Fruit fly (Drosophila melanogaster) whole organism, embryonic: ENCODE data around the gene woc.

Experiments used
- CG10267 ChIP-seq: fragments of 200-800 bp; sonication (Bioruptor generic); optimal IDR thresholded peaks from 2 replicates; lab custom pipeline; 2018; ENCODE audit warnings: missing biosample characterization, mild to moderate bottlenecking, missing genetic modification characterization, moderate library complexity
- CG10321 ChIP-seq: fragments of 200-800 bp; sonication (Bioruptor generic); IDR thresholded peaks from 2 replicates; pipeline ENCODE4 v1.3.6; 2022; ENCODE audit warnings: missing biosample characterization, missing genetic modification characterization
- CG10462 ChIP-seq: fragments of 200-800 bp; sonication (Bioruptor generic); optimal IDR thresholded peaks from 2 replicates; lab custom pipeline; 2016; ENCODE audit warnings: missing biosample characterization, missing genetic modification characterization
- CG14667 ChIP-seq: fragments of 200-800 bp; sonication (Bioruptor generic); IDR thresholded peaks from 2 replicates; pipeline ENCODE4 v1.3.6; 2022; ENCODE audit warnings: missing biosample characterization, missing genetic modification characterization
- CG1529 ChIP-seq: fragments of 200-800 bp; sonication (Bioruptor generic); optimal IDR thresholded peaks from 3 replicates; lab custom pipeline; 2018; ENCODE audit warnings: missing biosample characterization, missing genetic modification characterization
- CG15601 ChIP-seq: fragments of 200-800 bp; sonication (Bioruptor generic); optimal IDR thresholded peaks from 3 replicates; lab custom pipeline; 2019; ENCODE audit warnings: missing biosample characterization, mild to moderate bottlenecking, missing genetic modification characterization, moderate library complexity
- CG17568 ChIP-seq: fragments of 200-800 bp; sonication (Bioruptor generic); optimal IDR thresholded peaks from 2 replicates; lab custom pipeline; 2018; ENCODE audit warnings: missing biosample characterization, mild to moderate bottlenecking, missing genetic modification characterization, moderate library complexity
- CG17912 ChIP-seq: fragments of 200-800 bp; sonication (Bioruptor generic); optimal IDR thresholded peaks from 2 replicates; lab custom pipeline; 2018; ENCODE audit warnings: missing biosample characterization, mild to moderate bottlenecking, missing genetic modification characterization
- CG30403 ChIP-seq: fragments of 200-800 bp; sonication (Bioruptor generic); optimal IDR thresholded peaks from 3 replicates; lab custom pipeline; 2016; ENCODE audit warnings: missing biosample characterization, missing genetic modification characterization
- CG3995 ChIP-seq: fragments of 200-800 bp; sonication (Bioruptor generic); optimal IDR thresholded peaks from 3 replicates; lab custom pipeline; 2016; ENCODE audit warnings: missing biosample characterization, missing genetic modification characterization
- CG4424 ChIP-seq: fragments of 200-800 bp; sonication (Bioruptor generic); optimal IDR thresholded peaks from 3 replicates; lab custom pipeline; 2016; ENCODE audit warnings: missing biosample characterization, missing genetic modification characterization
- CG6272 ChIP-seq: fragments of 200-800 bp; sonication (Bioruptor generic); IDR thresholded peaks from 2 replicates; pipeline ENCODE4 v1.3.6; 2022; ENCODE audit warnings: missing biosample characterization, missing genetic modification characterization
- CG6765 ChIP-seq: fragments of 200-800 bp; sonication (Bioruptor generic); optimal IDR thresholded peaks from 3 replicates; lab custom pipeline; 2017; ENCODE audit warnings: missing biosample characterization, mild to moderate bottlenecking, missing genetic modification characterization
- CG7556 ChIP-seq: fragments of 200-800 bp; sonication (Bioruptor generic); optimal IDR thresholded peaks from 2 replicates; lab custom pipeline; 2017; ENCODE audit warnings: missing biosample characterization, mild to moderate bottlenecking, missing genetic modification characterization
- CG9609 ChIP-seq: fragments of 200-800 bp; sonication (Bioruptor generic); optimal IDR thresholded peaks from 3 replicates; lab custom pipeline; 2016; ENCODE audit warnings: missing biosample characterization, missing genetic modification characterization
- CG9797 ChIP-seq: fragments of 200-800 bp; sonication (Bioruptor generic); optimal IDR thresholded peaks from 3 replicates; lab custom pipeline; 2018; ENCODE audit warnings: missing biosample characterization, mild to moderate bottlenecking, missing genetic modification characterization
- CrebB ChIP-seq: fragments of 200-800 bp; sonication (Bioruptor generic); optimal IDR thresholded peaks from 3 replicates; lab custom pipeline; 2018; ENCODE audit warnings: missing biosample characterization, mild to moderate bottlenecking, missing genetic modification characterization
- MBD-R2 ChIP-seq: fragments of 200-800 bp; sonication (Bioruptor generic); IDR thresholded peaks from 2 replicates; pipeline ENCODE4 v1.3.6; 2022; ENCODE audit warnings: missing biosample characterization, missing genetic modification characterization
- Nf-YA ChIP-seq: fragments of 200-800 bp; sonication (Bioruptor generic); IDR thresholded peaks from 2 replicates; pipeline ENCODE4 v1.3.6; 2022; ENCODE audit warnings: missing biosample characterization, missing genetic modification characterization
- NfI ChIP-seq: fragments of 200-800 bp; sonication (Bioruptor generic); optimal IDR thresholded peaks from 3 replicates; lab custom pipeline; 2018; ENCODE audit warnings: missing biosample characterization, mild to moderate bottlenecking, missing genetic modification characterization, moderate library complexity
- Rfx ChIP-seq: fragments of 200-800 bp; sonication (Bioruptor generic); IDR thresholded peaks from 2 replicates; pipeline ENCODE4 v1.3.6; 2022; ENCODE audit warnings: missing biosample characterization, missing genetic modification characterization
- cg ChIP-seq: fragments of 200-800 bp; sonication (Bioruptor generic); optimal IDR thresholded peaks from 3 replicates; lab custom pipeline; 2019; ENCODE audit warnings: missing biosample characterization, mild to moderate bottlenecking, missing genetic modification characterization, moderate library complexity
- croc ChIP-seq: fragments of 200-800 bp; sonication (Bioruptor generic); conservative IDR thresholded peaks from 3 replicates; pipeline ENCODE4 v1.3.6; 2022; ENCODE audit warnings: missing biosample characterization, missing genetic modification characterization
- disco-r ChIP-seq: fragments of 200-800 bp; sonication (Bioruptor generic); optimal IDR thresholded peaks from 2 replicates; lab custom pipeline; 2016; ENCODE audit warnings: missing biosample characterization, missing genetic modification characterization
- dmrt99B ChIP-seq: fragments of 200-800 bp; sonication (Bioruptor generic); optimal IDR thresholded peaks from 2 replicates; lab custom pipeline; 2018; ENCODE audit warnings: missing biosample characterization, mild to moderate bottlenecking, missing genetic modification characterization, moderate library complexity
- ewg ChIP-seq: fragments of 200-800 bp; sonication (Bioruptor generic); optimal IDR thresholded peaks from 3 replicates; lab custom pipeline; 2017; ENCODE audit warnings: mild to moderate bottlenecking, missing biosample characterization, missing genetic modification reagents, missing genetic modification characterization
- gem ChIP-seq: fragments of 200-800 bp; sonication (Bioruptor generic); optimal IDR thresholded peaks from 2 replicates; lab custom pipeline; 2019; ENCODE audit warnings: missing biosample characterization, mild to moderate bottlenecking, missing genetic modification characterization, moderate library complexity
- hb ChIP-seq: fragments of 200-800 bp; sonication (Bioruptor generic); IDR thresholded peaks from 3 replicates; pipeline ENCODE4 v1.3.6; 2022; ENCODE audit warnings: missing biosample characterization, missing genetic modification characterization; ENCODE audit not compliant: partially characterized antibody
- jumu ChIP-seq: fragments of 200-800 bp; sonication (Bioruptor generic); optimal IDR thresholded peaks from 3 replicates; lab custom pipeline; 2016; ENCODE audit warnings: missing biosample characterization, missing genetic modification characterization
- lbe ChIP-seq: fragments of 200-800 bp; sonication (Bioruptor generic); optimal IDR thresholded peaks from 2 replicates; lab custom pipeline; 2016; ENCODE audit warnings: missing biosample characterization, mild to moderate bottlenecking, missing genetic modification characterization
- luna ChIP-seq: fragments of 200-800 bp; sonication (Bioruptor generic); optimal IDR thresholded peaks from 2 replicates; lab custom pipeline; 2016; ENCODE audit warnings: missing biosample characterization, missing genetic modification characterization
- nerfin-2 ChIP-seq: fragments of 200-800 bp; sonication (Bioruptor generic); IDR thresholded peaks from 2 replicates; pipeline ENCODE4 v1.3.6; 2022; ENCODE audit warnings: missing biosample characterization, missing genetic modification characterization; ENCODE audit not compliant: partially characterized antibody
- onecut ChIP-seq: fragments of 200-800 bp; sonication (Bioruptor generic); IDR thresholded peaks from 2 replicates; pipeline ENCODE4 v1.3.6; 2022; ENCODE audit warnings: missing biosample characterization, missing genetic modification characterization
- pfk ChIP-seq: fragments of 200-800 bp; sonication (Bioruptor generic); optimal IDR thresholded peaks from 2 replicates; lab custom pipeline; 2018; ENCODE audit warnings: missing biosample characterization, mild to moderate bottlenecking, missing genetic modification characterization, moderate library complexity
- pita ChIP-seq: fragments of 200-800 bp; sonication (Bioruptor generic); optimal IDR thresholded peaks from 2 replicates; lab custom pipeline; 2017; ENCODE audit warnings: missing biosample characterization, mild to moderate bottlenecking, missing genetic modification characterization
- ranshi ChIP-seq: fragments of 200-800 bp; sonication (Bioruptor generic); IDR thresholded peaks from 2 replicates; pipeline ENCODE4 v1.3.6; 2022; ENCODE audit warnings: missing biosample characterization, missing genetic modification characterization
- row ChIP-seq: fragments of 200-800 bp; sonication (Bioruptor generic); IDR thresholded peaks from 3 replicates; pipeline ENCODE4 v1.3.6; 2022; ENCODE audit warnings: missing biosample characterization, missing genetic modification characterization
- stwl ChIP-seq: fragments of 200-800 bp; sonication (Bioruptor generic); optimal IDR thresholded peaks from 3 replicates; lab custom pipeline; 2018; ENCODE audit warnings: missing biosample characterization, mild to moderate bottlenecking, missing genetic modification characterization, moderate library complexity
- vvl ChIP-seq: fragments of 200-800 bp; sonication (Bioruptor generic); IDR thresholded peaks from 2 replicates; pipeline ENCODE4 v1.3.6; 2022; ENCODE audit warnings: missing biosample characterization, missing genetic modification characterization
- wek ChIP-seq: fragments of 200-800 bp; sonication (Bioruptor generic); optimal IDR thresholded peaks from 3 replicates; lab custom pipeline; 2018; ENCODE audit warnings: missing biosample characterization, mild to moderate bottlenecking, missing genetic modification characterization, moderate library complexity
- zfh2 ChIP-seq: fragments of 200-800 bp; sonication (Bioruptor generic); optimal IDR thresholded peaks from 2 replicates; lab custom pipeline; 2016; ENCODE audit warnings: missing biosample characterization, missing genetic modification characterization

woc gene

DNA sequence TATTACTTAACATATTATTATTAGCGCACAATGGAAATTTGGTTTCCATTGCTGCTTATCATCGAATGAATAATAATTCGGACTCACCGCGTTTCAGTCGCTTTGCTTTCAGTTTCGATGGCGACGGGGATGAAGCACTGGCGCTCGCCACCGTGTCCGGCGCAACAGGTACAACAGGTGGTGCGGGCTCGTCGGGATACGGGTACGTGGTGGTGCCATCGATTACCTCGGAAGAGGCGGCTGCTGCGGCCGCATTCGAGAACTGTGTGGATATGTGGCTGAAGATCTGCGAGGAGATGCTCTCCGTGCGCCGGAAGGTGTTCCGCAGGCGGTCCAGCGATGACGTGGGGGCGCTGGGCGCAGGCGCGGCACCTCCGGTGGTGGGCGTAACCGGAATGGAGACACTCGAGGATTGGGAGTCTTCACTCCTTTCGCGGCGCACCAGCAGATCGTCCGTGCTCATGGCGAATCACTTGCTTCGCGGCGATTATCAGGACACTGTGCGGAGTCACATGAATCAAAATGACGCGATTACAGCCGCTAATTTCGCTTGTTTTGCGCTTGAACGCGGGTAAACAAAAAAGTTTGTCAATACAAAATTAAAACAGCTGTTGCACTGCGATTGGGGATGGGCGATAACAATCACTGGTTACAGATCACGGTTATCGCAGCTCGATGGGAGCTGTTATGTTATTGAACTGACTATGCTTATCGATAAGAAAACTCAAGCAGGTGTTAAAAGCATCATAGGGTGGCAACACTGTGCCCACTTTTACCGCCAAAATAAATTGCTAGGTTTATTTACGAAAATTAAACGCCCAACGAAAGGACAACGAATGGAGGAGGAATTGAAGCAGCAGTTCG lies 25.2 kb downstream of the woc start, which contains the start of the genes CG31064 and PolA2 (continued):
- TF ChIP-seq CG30403 (GFP tag; lab: Kevin White, UChicago) (no peak), CG9797 (GFP tag; lab: Kevin White, UChicago) (peak; percentile 40), zfh2 (no peak), Rfx (GFP tag; lab: Robert Waterston, UW) (peak; percentile 58), dmrt99B (tag; lab: Kevin White, UChicago) (no peak), nerfin-2 (GFP tag; lab: Robert Waterston, UW) (peak; percentile 91), hb (GFP tag; lab: Robert Waterston, UW) (peak; percentile 89), CG7556 (GFP tag; lab: Kevin White, UChicago) (no peak), NfI (GFP tag; lab: Kevin White, UChicago) (peak; percentile 5), CG4424 (GFP tag; lab: Kevin White, UChicago) (no peak), pita (no peak), CG15601 (tag; lab: Kevin White, UChicago) (peak; percentile 15), CrebB (tag; lab: Kevin White, UChicago) (peak; percentile 42)

DNA sequence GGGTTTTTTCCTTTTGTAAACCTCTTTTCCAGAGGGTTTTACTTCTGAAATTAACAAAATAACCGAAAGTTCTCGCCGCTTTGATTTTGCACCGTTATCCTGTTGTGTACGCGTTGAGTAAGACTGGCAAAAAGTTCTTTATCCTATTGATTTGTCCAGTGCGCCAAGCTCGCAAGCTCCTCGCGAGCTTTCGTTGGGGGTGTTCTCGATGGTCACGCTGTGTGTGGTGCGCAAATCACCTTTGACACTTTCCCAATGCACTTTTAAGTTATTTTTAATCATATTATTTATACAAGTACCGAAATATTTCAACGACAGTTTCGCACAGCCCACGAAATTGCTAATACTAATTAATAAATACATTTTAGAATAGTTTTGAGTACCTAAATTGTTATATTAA lies 25.9 kb downstream of the woc start:
- no peak for TF ChIP-seq Nf-YA (GFP tag; lab: Robert Waterston, UW)
- TF ChIP-seq MBD-R2 (GFP tag; lab: Robert Waterston, UW): peak; percentile 52; the same call in 1 of the 2 replicates
- TF ChIP-seq onecut (GFP tag; lab: Robert Waterston, UW): peak; percentile 96
- peak; percentile 22; the same call in 1 of the 3 replicates for TF ChIP-seq row (GFP tag; lab: Robert Waterston, UW)
- TF ChIP-seq CG3995: peak; percentile 73
- peak; percentile 7 for TF ChIP-seq ewg
- peak; percentile 82 for TF ChIP-seq wek
- no peak for TF ChIP-seq CG10462 (GFP tag; lab: Kevin White, UChicago)
- TF ChIP-seq cg (GFP tag; lab: Kevin White, UChicago): no peak

DNA sequence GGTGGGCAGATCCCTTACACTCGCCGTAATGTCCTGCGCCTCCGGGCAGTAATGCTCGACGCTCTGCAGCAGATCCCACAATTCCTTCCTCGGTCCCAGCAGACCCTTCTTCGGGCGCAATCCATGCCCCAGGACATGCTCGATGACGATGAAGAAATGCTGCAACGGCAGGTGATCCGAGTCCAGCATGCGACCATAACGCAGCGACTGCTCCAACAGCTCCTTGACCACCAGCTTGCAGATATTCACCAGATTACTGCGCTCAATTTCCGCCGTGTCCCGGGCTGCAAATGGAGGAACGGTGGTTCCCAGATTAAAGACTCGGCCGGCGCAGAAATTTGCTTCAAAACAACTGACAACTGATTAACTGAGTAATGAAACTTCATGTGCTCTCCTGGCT lies 30.5 kb downstream of the woc start, which contains the start of gene CG31068:
CG31068 (plus strand) TSS at position 301 of the 400 bp plus-strand sequence.
- TF ChIP-seq ranshi (GFP tag; lab: Robert Waterston, UW) (no peak), luna (no peak), CG1529 (GFP tag; lab: Kevin White, UChicago) (no peak), CG17568 (GFP tag; lab: Kevin White, UChicago) (no peak), CG6272 (GFP tag; lab: Robert Waterston, UW) (no peak), CG14667 (GFP tag; lab: Robert Waterston, UW) (no peak), CG10462 (GFP tag; lab: Kevin White, UChicago) (no peak), CG9609 (GFP tag; lab: Kevin White, UChicago) (no peak), pfk (no peak), lbe (GFP tag; lab: Kevin White, UChicago) (no peak), CG10267 (tag; lab: Kevin White, UChicago) (no peak), zfh2 (no peak), stwl (no peak), croc (GFP tag; lab: Robert Waterston, UW) (no peak)

DNA sequence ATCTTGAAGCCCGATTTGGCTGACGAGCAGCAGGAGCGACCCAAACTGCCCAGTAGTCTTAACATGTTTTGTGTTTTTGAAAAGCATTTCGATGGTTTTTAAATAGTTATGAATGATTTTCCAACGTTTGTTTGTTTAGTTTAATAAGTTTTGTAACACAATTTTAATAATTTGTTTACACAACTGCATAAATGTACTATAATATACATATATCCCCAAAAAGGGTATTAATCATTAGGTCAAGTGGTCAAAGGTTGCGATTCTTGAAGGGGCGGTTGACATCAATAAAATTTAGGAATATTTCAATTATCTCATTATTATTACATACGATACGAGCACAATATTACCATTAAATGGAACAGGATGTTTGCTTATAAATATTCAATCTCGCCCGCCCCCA lies 34.5 kb downstream of the woc start, which contains the start of gene CG42814:
CG42814 (minus strand) TSS at position 101 of the 400 bp plus-strand sequence.
- TF ChIP-seq vvl (no peak), CG10321 (GFP tag; lab: Robert Waterston, UW) (no peak), CG6765 (no peak), jumu (GFP tag; lab: Kevin White, UChicago) (no peak), gem (tag; lab: Kevin White, UChicago) (no peak), disco-r (no peak), CG17912 (no peak)
- TF ChIP-seq, all 482 proteins: peak for 0
